Fruit fly (Drosophila melanogaster) whole organism, pupa: ENCODE measurements around the gene RpL37A.

ENCODE experiments used
- CG10348 ChIP-seq: fragments of 200-800 bp; sonication (Bioruptor generic); IDR thresholded peaks from 2 replicates; pipeline ENCODE4 v1.3.6; 2022; ENCODE audit warnings: missing biosample characterization, missing genetic modification characterization
- CG14655 ChIP-seq: fragments of 200-800 bp; sonication (Bioruptor generic); optimal IDR thresholded peaks from 3 replicates; lab custom pipeline; 2017; ENCODE audit warnings: mild to moderate bottlenecking, missing biosample characterization, missing genetic modification reagents, missing genetic modification characterization
- CG34367 ChIP-seq: fragments of 200-800 bp; sonication (Bioruptor generic); optimal IDR thresholded peaks from 2 replicates; lab custom pipeline; 2018; ENCODE audit warnings: missing biosample characterization, mild to moderate bottlenecking, missing genetic modification characterization
- EcR ChIP-seq: fragments of 200-800 bp; sonication (Bioruptor generic); optimal IDR thresholded peaks from 3 replicates; lab custom pipeline; 2019; ENCODE audit warnings: missing biosample characterization, missing genetic modification characterization, mild to moderate bottlenecking, moderate library complexity, missing genetic modification reagents
- Pif1B ChIP-seq: fragments of 200-800 bp; sonication (Bioruptor generic); optimal IDR thresholded peaks from 3 replicates; lab custom pipeline; 2016; ENCODE audit warnings: missing biosample characterization, missing genetic modification characterization
- fd96Ca ChIP-seq: fragments of 200-800 bp; sonication (Bioruptor generic); IDR thresholded peaks from 3 replicates; pipeline ENCODE4 v1.3.6; 2022; ENCODE audit warnings: missing biosample characterization, missing genetic modification characterization

- TF ChIP-seq CG14655 (GFP tag; lab: Kevin White, UChicago) (no peak), fd96Ca (no peak), CG34367 (no peak), CG10348 (GFP tag; lab: Robert Waterston, UW) (no peak), EcR (GFP tag; lab: Kevin White, UChicago) (no peak), Pif1B (GFP tag; lab: Kevin White, UChicago) (no peak)
Observed at dm6 chr2L:5060952-5061478, 9.7 kb upstream of the RpL37A start.
